Worm (Caenorhabditis elegans) whole organism, midembryonic: ENCODE results near the gene C02B8.12.

Experiments used
- T22C8.4 ChIP-seq: fragments of 200-800 bp; sonication (Bioruptor generic); IDR thresholded peaks from 2 replicates; pipeline ENCODE4 v1.3.6; 2022; ENCODE audit warnings: missing genetic modification characterization, missing compliant biosample characterization
- med-1 ChIP-seq: sonication (generic microtip); optimal IDR thresholded peaks from 2 replicates; lab custom pipeline; 2017; ENCODE audit warnings: missing genetic modification characterization, mild to moderate bottlenecking, missing compliant biosample characterization, antibody characterized with exemption, missing genetic modification reagents; ENCODE audit not compliant: insufficient read depth

ce11 chrX:8136276-8136891, 13.2 kb upstream of the C02B8.12 start, which contains the start of gene C02B8.6:
- no peak for TF ChIP-seq T22C8.4 (GFP tag; lab: Robert Waterston, UW)
- TF ChIP-seq med-1 (GFP tag; lab: Kevin White, UChicago) = no peak
